Fruit fly (Drosophila melanogaster) S2 (cell line): ENCODE data around the gene Ras64B.

Experiments
- CG8478 ChIP-seq: fragments of >200 bp; optimal IDR thresholded peaks from 2 replicates; lab custom pipeline; 2018
- CTCF ChIP-seq, 2 experiments: fragments of >200 bp; optimal IDR thresholded peaks; 2 replicates each; lab custom pipeline; 2018

DNA sequence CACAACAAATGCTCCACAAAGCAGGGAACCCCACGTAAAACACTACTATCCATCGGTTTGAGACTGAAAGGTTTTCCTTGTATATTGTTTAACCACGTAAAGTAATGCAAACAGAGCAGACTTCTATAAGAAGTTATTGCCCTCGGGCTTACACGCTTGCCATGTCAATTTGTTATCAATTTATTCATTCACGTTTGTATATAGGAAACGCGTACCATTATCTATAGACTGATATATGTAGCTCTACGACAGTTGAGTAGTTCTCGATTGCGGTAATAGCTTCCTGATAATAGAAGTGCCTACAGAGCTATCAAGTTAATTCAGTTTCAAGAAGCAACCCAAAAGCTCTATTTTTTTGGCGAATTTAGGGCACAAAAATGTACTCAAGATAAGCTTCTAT is 39.7 kb upstream of the Ras64B start:
- TF ChIP-seq CTCF (optimal IDR thresholded peaks at IDR 0.05; lab: Kevin White, UChicago) (no peak), CG8478 (lab: Kevin White, UChicago) (no peak)
